Worm (Caenorhabditis elegans) whole organism, L4 larva: ENCODE data around the gene C54F6.5.

Experiments
- ZK546.5 ChIP-seq, 2 experiments: sonication (generic microtip); optimal IDR thresholded peaks; 2 replicates each; lab custom pipeline; 2017; ENCODE audit warnings: missing biosample characterization in 2 of 2, missing genetic modification characterization in 2 of 2
- pqm-1 ChIP-seq: sonication (generic microtip); optimal IDR thresholded peaks from 2 replicates; lab custom pipeline; 2017; ENCODE audit warnings: missing biosample characterization, missing genetic modification characterization
- unc-62 ChIP-seq, 3 experiments: fragments of 150-350 bp in 1 of 3; sonication (generic microtip); optimal IDR thresholded peaks in 2 of 3; peaks in 1 of 3; 1 replicate in 1 of 3; 2 replicates in 2 of 3; lab custom pipeline; 2014 to 2017; ENCODE audit warnings: missing biosample characterization in 3 of 3, missing genetic modification characterization in 3 of 3, missing genetic modification reagents in 3 of 3, missing genotype in 1 of 3
- vab-7 ChIP-seq: fragments of 200-800 bp; sonication (Bioruptor generic); IDR thresholded peaks from 2 replicates; pipeline ENCODE4 v1.3.6; 2022; ENCODE audit warnings: missing genetic modification reagents, missing genetic modification characterization, missing compliant biosample characterization

ce11 chrV:7575563-7575962 is 46.6 kb downstream of the C54F6.5 start, which contains the start of the genes snu-66 and ints-9:
- TF ChIP-seq unc-62 (GFP tag; optimal IDR thresholded peaks at IDR 0.05 in 1 of 2; lab: Kevin White, UChicago), result no peak
- TF ChIP-seq unc-62 (tag; optimal IDR thresholded peaks at IDR 0.05; lab: Kevin White, UChicago), result no peak
- TF ChIP-seq pqm-1 (tag; lab: Kevin White, UChicago), result no peak
- TF ChIP-seq ZK546.5 (tag; optimal IDR thresholded peaks at IDR 0.05; lab: Kevin White, UChicago), result no peak
- TF ChIP-seq vab-7 (GFP tag; lab: Robert Waterston, UW), result no peak
